Fruit fly (Drosophila melanogaster): ENCODE results near the gene Pstk.

DNA sequence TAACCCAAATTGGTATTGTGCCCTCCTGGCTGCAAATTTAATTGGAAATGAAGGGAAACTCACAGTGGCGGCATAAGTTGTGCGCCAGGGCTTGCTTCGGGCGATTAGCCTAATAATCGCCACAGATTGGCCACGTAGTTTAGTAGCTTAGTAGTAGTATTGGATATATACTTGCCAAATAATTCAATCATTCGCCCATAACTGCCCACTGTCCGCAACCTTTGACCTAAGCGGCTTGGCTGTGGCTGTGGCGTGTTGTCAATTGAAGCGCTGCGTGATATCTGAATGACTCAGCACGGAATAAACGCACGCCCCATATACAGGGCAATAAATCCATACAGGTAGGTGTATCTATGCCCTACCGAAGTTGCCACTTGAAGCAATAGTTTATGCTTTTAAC is 11.4 kb downstream of the Pstk start:
- TF ChIP-seq psq (GFP tag; optimal IDR thresholded peaks at IDR 0.05) (no peak), Dfd (GFP tag; optimal IDR thresholded peaks at IDR 0.05) (no peak), pan (optimal IDR thresholded peaks at IDR 0.05) (no peak), Hr78 (GFP tag; optimal IDR thresholded peaks at IDR 0.05) (no peak), jim (GFP tag; optimal IDR thresholded peaks at IDR 0.05) (no peak)
